Fruit fly (Drosophila melanogaster) whole organism, prepupa: ENCODE measurements around the gene Ogdh.

Experiments
- Blimp-1 ChIP-seq: fragments of 200-800 bp; sonication (Bioruptor generic); optimal IDR thresholded peaks from 3 replicates; lab custom pipeline; 2017; ENCODE audit warnings: missing biosample characterization, missing genetic modification characterization, mild to moderate bottlenecking, moderate library complexity, missing genetic modification reagents
- CG10669 ChIP-seq: fragments of 200-800 bp; sonication (Bioruptor generic); optimal IDR thresholded peaks from 3 replicates; lab custom pipeline; 2018; ENCODE audit warnings: missing biosample characterization, mild to moderate bottlenecking, missing genetic modification characterization, moderate library complexity
- CG11294 ChIP-seq: fragments of 200-800 bp; sonication (Bioruptor generic); IDR thresholded peaks from 2 replicates; pipeline ENCODE4 v1.3.6; 2022; ENCODE audit warnings: missing biosample characterization, missing genetic modification characterization
- CG11762 ChIP-seq: fragments of 200-800 bp; sonication (Bioruptor generic); optimal IDR thresholded peaks from 3 replicates; lab custom pipeline; 2016; ENCODE audit warnings: missing biosample characterization, missing genetic modification characterization; ENCODE audit not compliant: insufficient read depth
- CG11902 ChIP-seq: fragments of 200-800 bp; sonication (Bioruptor generic); optimal IDR thresholded peaks from 3 replicates; lab custom pipeline; 2016; ENCODE audit warnings: missing biosample characterization, missing genetic modification characterization
- CG15336 ChIP-seq: fragments of 200-800 bp; sonication (Bioruptor generic); IDR thresholded peaks from 2 replicates; pipeline ENCODE4 v1.3.6; 2022; ENCODE audit warnings: missing biosample characterization, missing genetic modification characterization
- CG1621 ChIP-seq: fragments of 200-800 bp; sonication (Bioruptor generic); optimal IDR thresholded peaks from 3 replicates; lab custom pipeline; 2018; ENCODE audit warnings: missing biosample characterization, mild to moderate bottlenecking, missing genetic modification characterization
- CG16779 ChIP-seq: fragments of 200-800 bp; sonication (Bioruptor generic); optimal IDR thresholded peaks from 3 replicates; lab custom pipeline; 2017; ENCODE audit warnings: missing biosample characterization, mild to moderate bottlenecking, missing genetic modification characterization
- CG3032 ChIP-seq: fragments of 200-800 bp; optimal IDR thresholded peaks from 2 replicates; lab custom pipeline; 2019; ENCODE audit warnings: missing biosample characterization, mild to moderate bottlenecking, missing genetic modification characterization, moderate library complexity
- CG31627 ChIP-seq: fragments of 200-800 bp; sonication (Bioruptor generic); optimal IDR thresholded peaks from 3 replicates; lab custom pipeline; 2016; ENCODE audit warnings: missing biosample characterization, missing genetic modification characterization
- CG32006 ChIP-seq: fragments of 200-800 bp; sonication (Bioruptor generic); optimal IDR thresholded peaks from 3 replicates; lab custom pipeline; 2017; ENCODE audit warnings: missing biosample characterization, mild to moderate bottlenecking, missing genetic modification characterization
- CG3919 ChIP-seq: fragments of 200-800 bp; sonication (Bioruptor generic); optimal IDR thresholded peaks from 3 replicates; lab custom pipeline; 2016; ENCODE audit warnings: missing biosample characterization, missing genetic modification characterization
- CG4318 ChIP-seq: fragments of 200-800 bp; sonication (Bioruptor generic); optimal IDR thresholded peaks from 3 replicates; lab custom pipeline; 2017; ENCODE audit warnings: missing biosample characterization, mild to moderate bottlenecking, missing genetic modification characterization
- CG6163 ChIP-seq: fragments of 200-800 bp; sonication (Bioruptor generic); IDR thresholded peaks from 3 replicates; pipeline ENCODE4 v1.3.6; 2022; ENCODE audit warnings: missing biosample characterization, missing genetic modification characterization
- CG6276 ChIP-seq: fragments of 200-800 bp; sonication (Bioruptor generic); optimal IDR thresholded peaks from 2 replicates; lab custom pipeline; 2017; ENCODE audit warnings: missing biosample characterization, mild to moderate bottlenecking, missing genetic modification characterization
- CG6808 ChIP-seq: fragments of 200-800 bp; sonication (Bioruptor generic); optimal IDR thresholded peaks from 3 replicates; lab custom pipeline; 2017; ENCODE audit warnings: missing biosample characterization, missing genetic modification characterization, mild to moderate bottlenecking, moderate library complexity, missing genetic modification reagents
- CG8632 ChIP-seq: fragments of 200-800 bp; sonication (Bioruptor generic); optimal IDR thresholded peaks from 3 replicates; lab custom pipeline; 2016; ENCODE audit warnings: missing biosample characterization, missing genetic modification characterization
- CG9139 ChIP-seq: fragments of 200-800 bp; sonication (Bioruptor generic); optimal IDR thresholded peaks from 3 replicates; lab custom pipeline; 2017; ENCODE audit warnings: missing biosample characterization, mild to moderate bottlenecking, missing genetic modification characterization
- Eip75B ChIP-seq: fragments of 200-800 bp; sonication (Bioruptor generic); optimal IDR thresholded peaks from 3 replicates; lab custom pipeline; 2016; ENCODE audit warnings: missing biosample characterization, missing genetic modification characterization
- Eip93F ChIP-seq: fragments of 200-800 bp; sonication (Bioruptor generic); optimal IDR thresholded peaks from 2 replicates; lab custom pipeline; 2016; ENCODE audit warnings: missing biosample characterization, mild to moderate bottlenecking, missing genetic modification characterization
- Ets96B ChIP-seq: fragments of 200-800 bp; optimal IDR thresholded peaks from 2 replicates; lab custom pipeline; 2019; ENCODE audit warnings: missing biosample characterization, mild to moderate bottlenecking, missing genetic modification characterization, moderate library complexity
- Gug ChIP-seq: fragments of 200-800 bp; sonication (Bioruptor generic); IDR thresholded peaks from 2 replicates; pipeline ENCODE4 v1.3.6; 2022; ENCODE audit warnings: missing biosample characterization, missing genetic modification characterization
- Hr39 ChIP-seq: fragments of 200-800 bp; sonication (Bioruptor generic); optimal IDR thresholded peaks from 2 replicates; lab custom pipeline; 2016; ENCODE audit warnings: missing biosample characterization, missing genetic modification characterization
- Lpt ChIP-seq: fragments of 200-800 bp; sonication (Bioruptor generic); optimal IDR thresholded peaks from 3 replicates; lab custom pipeline; 2016; ENCODE audit warnings: missing biosample characterization, missing genetic modification characterization
- OdsH ChIP-seq: fragments of 200-800 bp; sonication (Bioruptor generic); optimal IDR thresholded peaks from 3 replicates; lab custom pipeline; 2016; ENCODE audit warnings: missing biosample characterization, missing genetic modification characterization
- Smox ChIP-seq: fragments of 200-800 bp; sonication (Bioruptor generic); optimal IDR thresholded peaks from 3 replicates; lab custom pipeline; 2016; ENCODE audit warnings: missing biosample characterization, missing genetic modification characterization
- Sox102F ChIP-seq: fragments of 200-800 bp; sonication (Bioruptor generic); optimal IDR thresholded peaks from 2 replicates; lab custom pipeline; 2016; ENCODE audit warnings: missing biosample characterization, mild to moderate bottlenecking, missing genetic modification characterization
- Sox14 ChIP-seq: fragments of 200-800 bp; sonication (Bioruptor generic); optimal IDR thresholded peaks from 3 replicates; lab custom pipeline; 2016; ENCODE audit warnings: missing biosample characterization, missing genetic modification characterization
- Sox15 ChIP-seq: fragments of 200-800 bp; sonication (Bioruptor generic); optimal IDR thresholded peaks from 3 replicates; lab custom pipeline; 2016; ENCODE audit warnings: missing biosample characterization, missing genetic modification characterization
- acj6 ChIP-seq: fragments of 200-800 bp; sonication (Bioruptor generic); optimal IDR thresholded peaks from 3 replicates; lab custom pipeline; 2016; ENCODE audit warnings: missing biosample characterization, missing genetic modification characterization
- cyc ChIP-seq: fragments of 200-800 bp; sonication (Bioruptor generic); optimal IDR thresholded peaks from 3 replicates; lab custom pipeline; 2016; ENCODE audit warnings: missing biosample characterization, missing genetic modification characterization
- dac ChIP-seq: fragments of 200-800 bp; sonication (Bioruptor generic); optimal IDR thresholded peaks from 2 replicates; lab custom pipeline; 2017; ENCODE audit warnings: missing biosample characterization, mild to moderate bottlenecking, missing genetic modification characterization
- dsx ChIP-seq: fragments of 200-800 bp; optimal IDR thresholded peaks from 3 replicates; lab custom pipeline; 2019; ENCODE audit warnings: missing biosample characterization, mild to moderate bottlenecking, missing genetic modification characterization, moderate library complexity; ENCODE audit not compliant: poor library complexity, severe bottlenecking
- eg ChIP-seq: fragments of 200-800 bp; sonication (Bioruptor generic); IDR thresholded peaks from 3 replicates; pipeline ENCODE4 v1.3.6; 2022; ENCODE audit warnings: missing biosample characterization, missing genetic modification characterization
- net ChIP-seq: fragments of 200-800 bp; sonication (Bioruptor generic); optimal IDR thresholded peaks from 3 replicates; lab custom pipeline; 2016; ENCODE audit warnings: missing biosample characterization, missing genetic modification characterization
- pdm3 ChIP-seq: fragments of 200-800 bp; sonication (Bioruptor generic); optimal IDR thresholded peaks from 3 replicates; lab custom pipeline; 2016; ENCODE audit warnings: missing biosample characterization, missing genetic modification characterization
- spab ChIP-seq: fragments of 200-800 bp; sonication (Bioruptor generic); optimal IDR thresholded peaks from 2 replicates; lab custom pipeline; 2017; ENCODE audit warnings: missing biosample characterization, mild to moderate bottlenecking, missing genetic modification characterization, missing genetic modification reagents
- ss ChIP-seq, 2 experiments: fragments of 200-800 bp; sonication (Bioruptor generic); optimal IDR thresholded peaks; 2 replicates in 1 of 2; 3 replicates in 1 of 2; lab custom pipeline; 2017 to 2018; ENCODE audit warnings: mild to moderate bottlenecking in 2 of 2, missing biosample characterization in 2 of 2, missing genetic modification characterization in 2 of 2, moderate library complexity in 1 of 2
- svp ChIP-seq: fragments of 200-800 bp; sonication (Bioruptor generic); peaks from one replicate; lab custom pipeline; 2016; ENCODE audit warnings: missing biosample characterization, missing genetic modification characterization
- vri ChIP-seq: fragments of 200-800 bp; sonication (Bioruptor generic); optimal IDR thresholded peaks from 3 replicates; lab custom pipeline; 2016; ENCODE audit warnings: missing biosample characterization, mild to moderate bottlenecking, missing genetic modification characterization

Gene Ogdh

dm6 chr3L:17010492-17011303 is 56.1 kb downstream of the Ogdh start (continued):
- TF ChIP-seq Sox14 (GFP tag; lab: Kevin White, UChicago): peak; percentile 34
- peak; percentile 42 for TF ChIP-seq CG8632 (GFP tag; lab: Kevin White, UChicago)
- no peak for TF ChIP-seq CG6808 (GFP tag; lab: Kevin White, UChicago)
- TF ChIP-seq dac (GFP tag; lab: Kevin White, UChicago): no peak
- TF ChIP-seq CG3919 (GFP tag; lab: Kevin White, UChicago): peak; percentile 10
- peak in 1 of 2 experiments; percentile 18 for TF ChIP-seq ss (GFP tag; optimal IDR thresholded peaks at IDR 0.05; lab: Kevin White, UChicago)
- peak; percentile 13 for TF ChIP-seq CG4318 (GFP tag; lab: Kevin White, UChicago)
- peak; percentile 68 for TF ChIP-seq CG32006
- TF ChIP-seq Sox102F (GFP tag; lab: Kevin White, UChicago): peak; percentile 34
- TF ChIP-seq cyc (GFP tag; lab: Kevin White, UChicago): no peak
- TF ChIP-seq Sox15 (GFP tag; lab: Kevin White, UChicago): peak; percentile 21
- TF ChIP-seq CG31627 (GFP tag; lab: Kevin White, UChicago): peak; percentile 9
- no peak for TF ChIP-seq CG11902 (GFP tag; lab: Kevin White, UChicago)
- TF ChIP-seq CG9139 (GFP tag; lab: Kevin White, UChicago): no peak
- TF ChIP-seq net (GFP tag; lab: Kevin White, UChicago): no peak
- no peak for TF ChIP-seq Eip75B (GFP tag; lab: Kevin White, UChicago)
- TF ChIP-seq CG15336 (GFP tag; lab: Robert Waterston, UW): no peak

dm6 chr3L:17011351-17012016 is 56.9 kb downstream of the Ogdh start:
- no peak for TF ChIP-seq Gug (GFP tag; lab: Robert Waterston, UW)
- peak; percentile 11 for TF ChIP-seq CG6276 (GFP tag; lab: Kevin White, UChicago)
- peak; percentile 93 for TF ChIP-seq svp (GFP tag; lab: Kevin White, UChicago)
- peak; percentile 98 for TF ChIP-seq Blimp-1
- TF ChIP-seq CG3032 (tag; lab: Kevin White, UChicago): no peak
- TF ChIP-seq Lpt (GFP tag; lab: Kevin White, UChicago): peak; percentile 16

- TF ChIP-seq dac (GFP tag; lab: Kevin White, UChicago): no peak
- TF ChIP-seq CG3032 (tag; lab: Kevin White, UChicago): peak; percentile 28
- TF ChIP-seq svp (GFP tag; lab: Kevin White, UChicago): peak; percentile 77
- TF ChIP-seq Hr39 (GFP tag; lab: Kevin White, UChicago): peak; percentile 49
- TF ChIP-seq vri: peak; percentile 30
- TF ChIP-seq dsx (GFP tag; lab: Kevin White, UChicago): peak; percentile 17
- peak; percentile 39 for TF ChIP-seq eg (GFP tag; lab: Robert Waterston, UW)
- TF ChIP-seq CG32006: peak; percentile 6
- peak; percentile 42 for TF ChIP-seq CG16779 (tag; lab: Kevin White, UChicago)
- TF ChIP-seq CG6276 (GFP tag; lab: Kevin White, UChicago): no peak
- TF ChIP-seq CG6808 (GFP tag; lab: Kevin White, UChicago): peak; percentile 69
- peak; percentile 70 for TF ChIP-seq CG6163 (GFP tag; lab: Robert Waterston, UW)
- TF ChIP-seq acj6 (GFP tag; lab: Kevin White, UChicago): peak; percentile 43
- TF ChIP-seq Eip75B (GFP tag; lab: Kevin White, UChicago): peak; percentile 55
- TF ChIP-seq CG11902 (GFP tag; lab: Kevin White, UChicago): no peak
- TF ChIP-seq CG11762 (GFP tag; lab: Kevin White, UChicago): no peak
- TF ChIP-seq CG10669 (GFP tag; lab: Kevin White, UChicago): peak; percentile 53
- peak; percentile 40 for TF ChIP-seq CG8632 (GFP tag; lab: Kevin White, UChicago)
- no peak for TF ChIP-seq CG11294 (GFP tag; lab: Robert Waterston, UW)
- TF ChIP-seq Gug (GFP tag; lab: Robert Waterston, UW): no peak
- TF ChIP-seq Sox14 (GFP tag; lab: Kevin White, UChicago): peak; percentile 68
- TF ChIP-seq Blimp-1: peak; percentile 68
- TF ChIP-seq Eip93F (GFP tag; lab: Kevin White, UChicago): no peak
- TF ChIP-seq spab (GFP tag; lab: Kevin White, UChicago): no peak
- peak; percentile 63 for TF ChIP-seq cyc (GFP tag; lab: Kevin White, UChicago)
- peak; percentile 34 for TF ChIP-seq Smox (GFP tag; lab: Kevin White, UChicago)
- TF ChIP-seq pdm3 (GFP tag; lab: Kevin White, UChicago): peak; percentile 52
- peak; percentile 35 for TF ChIP-seq CG1621 (tag; lab: Kevin White, UChicago)
- TF ChIP-seq Ets96B (tag; lab: Kevin White, UChicago): no peak
- no peak for TF ChIP-seq Sox15 (GFP tag; lab: Kevin White, UChicago)
- peak; percentile 75 for TF ChIP-seq CG3919 (GFP tag; lab: Kevin White, UChicago)
- peak; percentile 43 for TF ChIP-seq OdsH (GFP tag; lab: Kevin White, UChicago)
Measured at dm6 chr3L:17012017-17012719, 57.5 kb downstream of the Ogdh start, which contains the start of gene CG3764. Gene CG3764 (minus strand): TSS chr3L:17012565.
